Fruit fly (Drosophila melanogaster): ENCODE data around the gene CG4115.

dm6 chr3R:12406235-12407196 is 46.7 kb downstream of the CG4115 start, which contains the start of gene CG5167:
- TF ChIP-seq Lpt (GFP tag; optimal IDR thresholded peaks at IDR 0.05) (peak; percentile 9), CG16779 (tag; optimal IDR thresholded peaks at IDR 0.05) (peak; percentile 87), topi (GFP tag; optimal IDR thresholded peaks at IDR 0.05) (peak; percentile 24), CG11294 (GFP tag; IDR thresholded peaks at IDR 0.05) (no peak), Blimp-1 (GFP tag; optimal IDR thresholded peaks at IDR 0.05) (no peak), cyc (GFP tag; optimal IDR thresholded peaks at IDR 0.05) (peak; percentile 8), CG11762 (GFP tag; optimal IDR thresholded peaks at IDR 0.05; ENCODE audit: insufficient read depth) (peak; percentile 50), CG6854 (GFP tag; optimal IDR thresholded peaks at IDR 0.05) (peak; percentile 59), CG15336 (GFP tag; IDR thresholded peaks at IDR 0.05) (peak; percentile 42; the same call in 1 of the 2 replicates), CG1621 (tag; optimal IDR thresholded peaks at IDR 0.05) (peak; percentile 61), CG8632 (GFP tag; optimal IDR thresholded peaks at IDR 0.05) (peak; percentile 20), Eip78C (GFP tag) (peak; percentile 87), Gug (GFP tag; IDR thresholded peaks at IDR 0.05) (no peak; the same call in 1 of the 2 replicates)
